Fruit fly (Drosophila melanogaster): ENCODE measurements around the gene dj.

Gene dj

dm6 chr3R:7081972-7082371, 22.9 kb downstream of the dj start, which contains the start of gene Dpck (continued):
- TF ChIP-seq pb (GFP tag; optimal IDR thresholded peaks at IDR 0.05) (no peak), pan (optimal IDR thresholded peaks at IDR 0.05) (no peak), pan (GFP tag; optimal IDR thresholded peaks at IDR 0.05 in 1 of 2, IDR thresholded peaks at IDR 0.05 in 1 of 2) (no peak), nerfin-2 (GFP tag; IDR thresholded peaks at IDR 0.05; ENCODE audit: partially characterized antibody) (no peak), ems (GFP tag; optimal IDR thresholded peaks at IDR 0.05) (peak; percentile 38), hth (optimal IDR thresholded peaks at IDR 0.05) (no peak), B-H2 (GFP tag; optimal IDR thresholded peaks at IDR 0.05) (peak; percentile 22), crol (GFP tag; IDR thresholded peaks at IDR 0.05) (no peak), gsb-n (tag; optimal IDR thresholded peaks at IDR 0.05) (no peak), CG10543 (GFP tag; optimal IDR thresholded peaks at IDR 0.05) (peak; percentile 21), TFAM (GFP tag; optimal IDR thresholded peaks at IDR 0.05) (no peak), Meics (GFP tag; optimal IDR thresholded peaks at IDR 0.05) (no peak), HLH4C (GFP tag; IDR thresholded peaks at IDR 0.05; ENCODE audit: partially characterized antibody) (no peak), Hr78 (GFP tag; optimal IDR thresholded peaks at IDR 0.05) (no peak), Fer3 (tag; optimal IDR thresholded peaks at IDR 0.05) (no peak), hb (GFP tag; IDR thresholded peaks at IDR 0.05; ENCODE audit: partially characterized antibody) (no peak), CG32532 (GFP tag; IDR thresholded peaks at IDR 0.05) (no peak), eve (GFP tag; optimal IDR thresholded peaks at IDR 0.05) (no peak), CG13894 (tag; optimal IDR thresholded peaks at IDR 0.05) (peak; percentile 17), HmgZ (tag; optimal IDR thresholded peaks at IDR 0.05) (peak; percentile 29), sim (GFP tag; IDR thresholded peaks at IDR 0.05) (no peak), H2.0 (GFP tag; IDR thresholded peaks at IDR 0.05) (no peak), phol (tag; optimal IDR thresholded peaks at IDR 0.05) (peak; percentile 41), CG10366 (GFP tag; IDR thresholded peaks at IDR 0.05) (no peak; the same call in 1 of the 2 replicates), CG4617 (GFP tag; optimal IDR thresholded peaks at IDR 0.05; ENCODE audit: borderline replicate concordance) (peak; percentile 64), gem (tag; optimal IDR thresholded peaks at IDR 0.05) (peak; percentile 26), inv (GFP tag; IDR thresholded peaks at IDR 0.05; ENCODE audit: partially characterized antibody) (no peak), CG11504 (tag; optimal IDR thresholded peaks at IDR 0.05) (peak; percentile 24), dati (GFP tag; IDR thresholded peaks at IDR 0.05) (no peak), CG13123 (GFP tag; optimal IDR thresholded peaks at IDR 0.05) (no peak), Xbp1 (GFP tag; optimal IDR thresholded peaks at IDR 0.05) (peak; percentile 19), Sry-β (GFP tag; optimal IDR thresholded peaks at IDR 0.05) (no peak), z (GFP tag; IDR thresholded peaks at IDR 0.05) (no peak), CG3847 (GFP tag; IDR thresholded peaks at IDR 0.05) (0 out of 2 replicates have a peak, but pooled peaks have one; percentile 32), CG30403 (GFP tag; optimal IDR thresholded peaks at IDR 0.05) (peak; percentile 39), CG34422 (GFP tag; IDR thresholded peaks at IDR 0.05) (no peak), croc (GFP tag; conservative IDR thresholded peaks at IDR 0.05) (no peak), CG42726 (GFP tag; IDR thresholded peaks at IDR 0.05; ENCODE audit: partially characterized antibody) (no peak), cas (GFP tag; IDR thresholded peaks at IDR 0.05) (no peak), chif (GFP tag; optimal IDR thresholded peaks at IDR 0.05) (no peak), tap (tag; optimal IDR thresholded peaks at IDR 0.05) (no peak), CG15269 (tag; optimal IDR thresholded peaks at IDR 0.05) (peak; percentile 36), CG15696 (tag; optimal IDR thresholded peaks at IDR 0.05) (no peak), Doc2 (GFP tag; IDR thresholded peaks at IDR 0.05) (no peak), Mes4 (GFP tag; optimal IDR thresholded peaks at IDR 0.05) (peak; percentile 4), pita (GFP tag; optimal IDR thresholded peaks at IDR 0.05) (no peak), chinmo (GFP tag; IDR thresholded peaks at IDR 0.05; ENCODE audit: partially characterized antibody) (no peak), Stat92E (GFP tag; optimal IDR thresholded peaks at IDR 0.05) (no peak), CG7987 (GFP tag; optimal IDR thresholded peaks at IDR 0.05) (no peak), ATbp (GFP tag; optimal IDR thresholded peaks at IDR 0.05) (no peak), ewg (GFP tag; optimal IDR thresholded peaks at IDR 0.05) (no peak)
